Fruit fly (Drosophila melanogaster): ENCODE data around the gene Hyls1.

Gene Hyls1

dm6 chr2L:16302773-16303279, 49.6 kb downstream of the Hyls1 start, which contains the start of gene GMF (continued):
- no peak for TF ChIP-seq H2.0 (GFP tag; IDR thresholded peaks at IDR 0.05)
- no peak for TF ChIP-seq tx (GFP tag; optimal IDR thresholded peaks at IDR 0.05)
- TF ChIP-seq eyg (GFP tag; optimal IDR thresholded peaks at IDR 0.05) = no peak
- peak; percentile 61 for TF ChIP-seq Sry-δ (GFP tag; optimal IDR thresholded peaks at IDR 0.05)
- TF ChIP-seq CG17612 (GFP tag; IDR thresholded peaks at IDR 0.05) = no peak
- no peak for TF ChIP-seq gcm2 (GFP tag; optimal IDR thresholded peaks at IDR 0.05)
- no peak for TF ChIP-seq ham (GFP tag; IDR thresholded peaks at IDR 0.05)
- no peak for TF ChIP-seq p53 (GFP tag; optimal IDR thresholded peaks at IDR 0.05)
- TF ChIP-seq CG15514 (GFP tag; optimal IDR thresholded peaks at IDR 0.05) = peak; percentile 47
- TF ChIP-seq cas (GFP tag; IDR thresholded peaks at IDR 0.05) = no peak
- peak; percentile 86 for TF ChIP-seq CG14710 (tag; optimal IDR thresholded peaks at IDR 0.05)
- no peak for TF ChIP-seq CG7839 (tag; optimal IDR thresholded peaks at IDR 0.05)
- no peak for TF ChIP-seq ash1 (GFP tag; optimal IDR thresholded peaks at IDR 0.05)
- TF ChIP-seq hkb (optimal IDR thresholded peaks at IDR 0.05) = no peak
- no peak for TF ChIP-seq hkb (GFP tag; IDR thresholded peaks at IDR 0.05)
- no peak for TF ChIP-seq CG4360 (GFP tag; IDR thresholded peaks at IDR 0.05)
- TF ChIP-seq Optix (GFP tag; IDR thresholded peaks at IDR 0.05) = no peak
- TF ChIP-seq CG16863 (GFP tag; optimal IDR thresholded peaks at IDR 0.05) = peak; percentile 1
- TF ChIP-seq dimm (GFP tag; IDR thresholded peaks at IDR 0.05) = no peak
- TF ChIP-seq CG11504 (tag; optimal IDR thresholded peaks at IDR 0.05) = no peak
- TF ChIP-seq repo (GFP tag; optimal IDR thresholded peaks at IDR 0.05) = no peak
- TF ChIP-seq CG2678 (tag; optimal IDR thresholded peaks at IDR 0.05) = peak; percentile 69
- TF ChIP-seq Med (GFP tag) = peak; percentile 63
- TF ChIP-seq CG6765 (GFP tag; optimal IDR thresholded peaks at IDR 0.05) = no peak
- no peak for TF ChIP-seq Drgx (GFP tag; IDR thresholded peaks at IDR 0.05)
- TF ChIP-seq pum (GFP tag; optimal IDR thresholded peaks at IDR 0.05) = no peak
- TF ChIP-seq CG5953 (GFP tag; IDR thresholded peaks at IDR 0.05) = no peak
- 0 out of 3 replicates have a peak, but pooled peaks have one; percentile 11 for TF ChIP-seq CG34422 (GFP tag; IDR thresholded peaks at IDR 0.05)
- TF ChIP-seq emc (GFP tag; optimal IDR thresholded peaks at IDR 0.05) = no peak
- TF ChIP-seq bbx (GFP tag; IDR thresholded peaks at IDR 0.05; ENCODE audit: partially characterized antibody) = no peak; the same call in 1 of the 2 replicates
- TF ChIP-seq CG31441 (GFP tag; IDR thresholded peaks at IDR 0.05) = no peak; the same call in none of the 2 replicates
- no peak for TF ChIP-seq CG11093 (GFP tag; IDR thresholded peaks at IDR 0.05)
- no peak for TF ChIP-seq luna (GFP tag; optimal IDR thresholded peaks at IDR 0.05)
- peak; percentile 22 for TF ChIP-seq CG13296 (GFP tag; optimal IDR thresholded peaks at IDR 0.05)
- no peak for TF ChIP-seq CG17186 (GFP tag; optimal IDR thresholded peaks at IDR 0.05)
- TF ChIP-seq CG15011 (GFP tag; optimal IDR thresholded peaks at IDR 0.05) = no peak
- TF ChIP-seq Hr3 (GFP tag; optimal IDR thresholded peaks at IDR 0.05) = peak; percentile 37
- peak; percentile 62 for TF ChIP-seq B-H2 (GFP tag; optimal IDR thresholded peaks at IDR 0.05)
- peak; percentile 68 for TF ChIP-seq CG2712 (tag; optimal IDR thresholded peaks at IDR 0.05)
- TF ChIP-seq bab2 (GFP tag; optimal IDR thresholded peaks at IDR 0.05) = no peak
- TF ChIP-seq CG9932 (GFP tag; IDR thresholded peaks at IDR 0.05) = peak; percentile 45
- no peak for TF ChIP-seq CG18011 (GFP tag; optimal IDR thresholded peaks at IDR 0.05)
- peak; percentile 33 for TF ChIP-seq fd96Cb (tag; optimal IDR thresholded peaks at IDR 0.05)
- no peak for TF ChIP-seq CG12071 (GFP tag; optimal IDR thresholded peaks at IDR 0.05)
- TF ChIP-seq TFAM (GFP tag; optimal IDR thresholded peaks at IDR 0.05) = no peak
- no peak for TF ChIP-seq Deaf1 (tag; optimal IDR thresholded peaks at IDR 0.05)
- TF ChIP-seq h (optimal IDR thresholded peaks at IDR 0.05) = no peak
- no peak for TF ChIP-seq btn (GFP tag; optimal IDR thresholded peaks at IDR 0.05)
- TF ChIP-seq Side (GFP tag; optimal IDR thresholded peaks at IDR 0.05) = no peak
- no peak for TF ChIP-seq CG9215 (GFP tag; IDR thresholded peaks at IDR 0.05)
- no peak for TF ChIP-seq Poxn (GFP tag; IDR thresholded peaks at IDR 0.05)
- no peak for TF ChIP-seq HLH3B (GFP tag; IDR thresholded peaks at IDR 0.05)
- peak; percentile 41 for TF ChIP-seq exex (tag; optimal IDR thresholded peaks at IDR 0.05)
